Worm (Caenorhabditis elegans) whole organism, L2 larva: Measurements from ENCODE around the gene dyrb-1.

Experiments used
- ama-1 ChIP-seq: fragments of 150-350 bp; optimal IDR thresholded peaks from 2 replicates; lab custom pipeline; 2018; ENCODE audit warnings: inconsistent platforms
- elt-3 ChIP-seq: sonication (generic microtip); optimal IDR thresholded peaks from 2 replicates; lab custom pipeline; 2017; ENCODE audit warnings: missing biosample characterization, missing genetic modification characterization

- TF ChIP-seq ama-1 (no peak), elt-3 (tag; lab: Kevin White, UChicago) (no peak)
Observed at ce11 chrII:9115644-9116043, 8.7 kb upstream of the dyrb-1 start.
